Worm (Caenorhabditis elegans): ENCODE results near the gene sax-7.

DNA sequence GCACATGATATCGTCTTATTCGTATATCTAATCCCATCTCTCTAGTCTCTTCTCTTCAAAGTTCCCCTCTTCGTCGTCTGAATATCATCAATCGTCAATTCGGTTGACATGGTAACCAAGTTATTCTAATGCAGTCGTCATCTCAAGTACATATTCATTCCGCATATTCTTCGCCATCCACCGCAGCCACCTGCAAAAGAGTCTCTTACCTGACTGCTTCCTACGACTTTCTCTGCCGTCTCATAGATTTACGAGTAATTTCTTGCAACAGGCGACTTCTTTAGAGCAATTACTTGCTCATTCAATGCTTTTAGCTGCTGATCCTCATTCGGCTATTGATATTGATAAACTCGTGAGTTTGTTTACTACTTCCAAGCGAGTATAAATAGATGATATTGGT is 65.0 kb downstream of the sax-7 start:
- no peak for TF ChIP-seq madf-3 (GFP tag; IDR thresholded peaks at IDR 0.05)
- TF ChIP-seq nhr-120 (GFP tag; IDR thresholded peaks at IDR 0.05): no peak
- no peak for TF ChIP-seq lin-54 (GFP tag; optimal IDR thresholded peaks at IDR 0.05)
- no peak for TF ChIP-seq mes-4 (tag; optimal IDR thresholded peaks at IDR 0.05)
- TF ChIP-seq Y95B8A.8 (GFP tag; IDR thresholded peaks at IDR 0.05): no peak
- no peak for TF ChIP-seq unc-62 (GFP tag; optimal IDR thresholded peaks at IDR 0.05)
- TF ChIP-seq athp-1 (tag; optimal IDR thresholded peaks at IDR 0.05): no peak
- TF ChIP-seq attf-5 (GFP tag; optimal IDR thresholded peaks at IDR 0.05): no peak
- no peak for TF ChIP-seq K12H6.12 (tag; optimal IDR thresholded peaks at IDR 0.05)

Data from whole organism, young adult.